Worm (Caenorhabditis elegans): Measurements from ENCODE around the gene M117.1.

DNA sequence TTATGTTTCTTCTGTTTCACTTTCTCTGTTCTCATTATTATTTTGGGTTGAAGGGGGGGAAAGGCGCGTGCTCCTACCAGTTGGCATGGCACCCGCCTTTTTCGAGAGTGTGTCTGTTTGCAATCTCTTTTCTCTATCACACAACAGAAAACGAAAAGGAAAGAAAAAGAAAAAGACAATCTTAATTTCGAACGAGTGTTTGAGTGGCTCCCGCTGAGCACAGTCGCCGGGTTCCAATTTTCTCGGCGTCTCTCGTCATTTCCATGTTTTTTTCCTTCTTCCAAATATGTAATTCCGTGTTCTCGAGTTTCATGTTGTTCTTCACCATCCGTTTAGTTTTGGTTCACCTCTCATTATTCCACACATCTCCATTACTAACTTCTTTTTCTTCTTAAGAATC lies 28.1 kb downstream of the M117.1 start, which contains the start of gene F38H4.3:
- TF ChIP-seq blmp-1 (tag; optimal IDR thresholded peaks at IDR 0.05), result no peak
- no peak for TF ChIP-seq zag-1 (tag; optimal IDR thresholded peaks at IDR 0.05)
- TF ChIP-seq mef-2 (tag; optimal IDR thresholded peaks at IDR 0.05), result no peak
- no peak for TF ChIP-seq Y116A8C.19 (tag; optimal IDR thresholded peaks at IDR 0.05; ENCODE audit: borderline replicate concordance)

All from whole organism, L1 larva.